Fruit fly (Drosophila melanogaster) whole organism, prepupa: ENCODE results near the gene repo.

ENCODE experiments used
- Blimp-1 ChIP-seq: fragments of 200-800 bp; sonication (Bioruptor generic); optimal IDR thresholded peaks from 3 replicates; lab custom pipeline; 2017; ENCODE audit warnings: missing biosample characterization, missing genetic modification characterization, mild to moderate bottlenecking, moderate library complexity, missing genetic modification reagents
- CG10631 ChIP-seq: fragments of 200-800 bp; sonication (Bioruptor generic); optimal IDR thresholded peaks from 2 replicates; lab custom pipeline; 2016; ENCODE audit warnings: missing biosample characterization, missing genetic modification characterization
- CG10669 ChIP-seq: fragments of 200-800 bp; sonication (Bioruptor generic); optimal IDR thresholded peaks from 3 replicates; lab custom pipeline; 2018; ENCODE audit warnings: missing biosample characterization, mild to moderate bottlenecking, missing genetic modification characterization, moderate library complexity
- CG11294 ChIP-seq: fragments of 200-800 bp; sonication (Bioruptor generic); IDR thresholded peaks from 2 replicates; pipeline ENCODE4 v1.3.6; 2022; ENCODE audit warnings: missing biosample characterization, missing genetic modification characterization
- CG11762 ChIP-seq: fragments of 200-800 bp; sonication (Bioruptor generic); optimal IDR thresholded peaks from 3 replicates; lab custom pipeline; 2016; ENCODE audit warnings: missing biosample characterization, missing genetic modification characterization; ENCODE audit not compliant: insufficient read depth
- CG11902 ChIP-seq: fragments of 200-800 bp; sonication (Bioruptor generic); optimal IDR thresholded peaks from 3 replicates; lab custom pipeline; 2016; ENCODE audit warnings: missing biosample characterization, missing genetic modification characterization
- CG15336 ChIP-seq: fragments of 200-800 bp; sonication (Bioruptor generic); IDR thresholded peaks from 2 replicates; pipeline ENCODE4 v1.3.6; 2022; ENCODE audit warnings: missing biosample characterization, missing genetic modification characterization
- CG1621 ChIP-seq: fragments of 200-800 bp; sonication (Bioruptor generic); optimal IDR thresholded peaks from 3 replicates; lab custom pipeline; 2018; ENCODE audit warnings: missing biosample characterization, mild to moderate bottlenecking, missing genetic modification characterization
- CG16779 ChIP-seq: fragments of 200-800 bp; sonication (Bioruptor generic); optimal IDR thresholded peaks from 3 replicates; lab custom pipeline; 2017; ENCODE audit warnings: missing biosample characterization, mild to moderate bottlenecking, missing genetic modification characterization
- CG3032 ChIP-seq: fragments of 200-800 bp; optimal IDR thresholded peaks from 2 replicates; lab custom pipeline; 2019; ENCODE audit warnings: missing biosample characterization, mild to moderate bottlenecking, missing genetic modification characterization, moderate library complexity
- CG31627 ChIP-seq: fragments of 200-800 bp; sonication (Bioruptor generic); optimal IDR thresholded peaks from 3 replicates; lab custom pipeline; 2016; ENCODE audit warnings: missing biosample characterization, missing genetic modification characterization
- CG32006 ChIP-seq: fragments of 200-800 bp; sonication (Bioruptor generic); optimal IDR thresholded peaks from 3 replicates; lab custom pipeline; 2017; ENCODE audit warnings: missing biosample characterization, mild to moderate bottlenecking, missing genetic modification characterization
- CG3919 ChIP-seq: fragments of 200-800 bp; sonication (Bioruptor generic); optimal IDR thresholded peaks from 3 replicates; lab custom pipeline; 2016; ENCODE audit warnings: missing biosample characterization, missing genetic modification characterization
- CG4318 ChIP-seq: fragments of 200-800 bp; sonication (Bioruptor generic); optimal IDR thresholded peaks from 3 replicates; lab custom pipeline; 2017; ENCODE audit warnings: missing biosample characterization, mild to moderate bottlenecking, missing genetic modification characterization
- CG6163 ChIP-seq: fragments of 200-800 bp; sonication (Bioruptor generic); IDR thresholded peaks from 3 replicates; pipeline ENCODE4 v1.3.6; 2022; ENCODE audit warnings: missing biosample characterization, missing genetic modification characterization
- CG6792 ChIP-seq: fragments of 200-800 bp; sonication (Bioruptor generic); optimal IDR thresholded peaks from 3 replicates; lab custom pipeline; 2016; ENCODE audit warnings: missing biosample characterization, missing genetic modification characterization
- CG6808 ChIP-seq: fragments of 200-800 bp; sonication (Bioruptor generic); optimal IDR thresholded peaks from 3 replicates; lab custom pipeline; 2017; ENCODE audit warnings: missing biosample characterization, missing genetic modification characterization, mild to moderate bottlenecking, moderate library complexity, missing genetic modification reagents
- CG6854 ChIP-seq: fragments of 200-800 bp; sonication (Bioruptor generic); optimal IDR thresholded peaks from 2 replicates; lab custom pipeline; 2017; ENCODE audit warnings: missing biosample characterization, mild to moderate bottlenecking, missing genetic modification characterization
- CG7368 ChIP-seq: fragments of 200-800 bp; sonication (Bioruptor generic); optimal IDR thresholded peaks from 3 replicates; lab custom pipeline; 2016; ENCODE audit warnings: missing biosample characterization, missing genetic modification characterization
- CG8119 ChIP-seq: fragments of 200-800 bp; sonication (Bioruptor generic); IDR thresholded peaks from 3 replicates; pipeline ENCODE4 v1.3.6; 2022; ENCODE audit warnings: missing biosample characterization, missing genetic modification characterization
- CG8319 ChIP-seq: fragments of 200-800 bp; sonication (Bioruptor generic); optimal IDR thresholded peaks from 3 replicates; lab custom pipeline; 2016; ENCODE audit warnings: missing biosample characterization, missing genetic modification characterization
- CG8632 ChIP-seq: fragments of 200-800 bp; sonication (Bioruptor generic); optimal IDR thresholded peaks from 3 replicates; lab custom pipeline; 2016; ENCODE audit warnings: missing biosample characterization, missing genetic modification characterization
- Eip75B ChIP-seq: fragments of 200-800 bp; sonication (Bioruptor generic); optimal IDR thresholded peaks from 3 replicates; lab custom pipeline; 2016; ENCODE audit warnings: missing biosample characterization, missing genetic modification characterization
- Eip93F ChIP-seq: fragments of 200-800 bp; sonication (Bioruptor generic); optimal IDR thresholded peaks from 2 replicates; lab custom pipeline; 2016; ENCODE audit warnings: missing biosample characterization, mild to moderate bottlenecking, missing genetic modification characterization
- Ets21C ChIP-seq: fragments of 200-800 bp; sonication (Bioruptor generic); optimal IDR thresholded peaks from 3 replicates; lab custom pipeline; 2016; ENCODE audit warnings: missing biosample characterization, missing genetic modification characterization
- Ets96B ChIP-seq: fragments of 200-800 bp; optimal IDR thresholded peaks from 2 replicates; lab custom pipeline; 2019; ENCODE audit warnings: missing biosample characterization, mild to moderate bottlenecking, missing genetic modification characterization, moderate library complexity
- Gug ChIP-seq: fragments of 200-800 bp; sonication (Bioruptor generic); IDR thresholded peaks from 2 replicates; pipeline ENCODE4 v1.3.6; 2022; ENCODE audit warnings: missing biosample characterization, missing genetic modification characterization
- Hr39 ChIP-seq: fragments of 200-800 bp; sonication (Bioruptor generic); optimal IDR thresholded peaks from 2 replicates; lab custom pipeline; 2016; ENCODE audit warnings: missing biosample characterization, missing genetic modification characterization
- Hr4 ChIP-seq: fragments of 200-800 bp; sonication (Bioruptor generic); optimal IDR thresholded peaks from 3 replicates; lab custom pipeline; 2016; ENCODE audit warnings: missing biosample characterization, missing genetic modification characterization
- Met ChIP-seq: fragments of 200-800 bp; sonication (Bioruptor generic); optimal IDR thresholded peaks from 3 replicates; lab custom pipeline; 2016; ENCODE audit warnings: missing biosample characterization, missing genetic modification characterization
- OdsH ChIP-seq: fragments of 200-800 bp; sonication (Bioruptor generic); optimal IDR thresholded peaks from 3 replicates; lab custom pipeline; 2016; ENCODE audit warnings: missing biosample characterization, missing genetic modification characterization
- Smox ChIP-seq: fragments of 200-800 bp; sonication (Bioruptor generic); optimal IDR thresholded peaks from 3 replicates; lab custom pipeline; 2016; ENCODE audit warnings: missing biosample characterization, missing genetic modification characterization
- achi ChIP-seq: fragments of 200-800 bp; sonication (Bioruptor generic); optimal IDR thresholded peaks from 3 replicates; lab custom pipeline; 2016; ENCODE audit warnings: missing biosample characterization, missing genetic modification characterization
- acj6 ChIP-seq: fragments of 200-800 bp; sonication (Bioruptor generic); optimal IDR thresholded peaks from 3 replicates; lab custom pipeline; 2016; ENCODE audit warnings: missing biosample characterization, missing genetic modification characterization
- cyc ChIP-seq: fragments of 200-800 bp; sonication (Bioruptor generic); optimal IDR thresholded peaks from 3 replicates; lab custom pipeline; 2016; ENCODE audit warnings: missing biosample characterization, missing genetic modification characterization
- dac ChIP-seq: fragments of 200-800 bp; sonication (Bioruptor generic); optimal IDR thresholded peaks from 2 replicates; lab custom pipeline; 2017; ENCODE audit warnings: missing biosample characterization, mild to moderate bottlenecking, missing genetic modification characterization
- dsx ChIP-seq: fragments of 200-800 bp; optimal IDR thresholded peaks from 3 replicates; lab custom pipeline; 2019; ENCODE audit warnings: missing biosample characterization, mild to moderate bottlenecking, missing genetic modification characterization, moderate library complexity; ENCODE audit not compliant: poor library complexity, severe bottlenecking
- eg ChIP-seq: fragments of 200-800 bp; sonication (Bioruptor generic); IDR thresholded peaks from 3 replicates; pipeline ENCODE4 v1.3.6; 2022; ENCODE audit warnings: missing biosample characterization, missing genetic modification characterization
- esn ChIP-seq: fragments of 200-800 bp; sonication (Bioruptor generic); optimal IDR thresholded peaks from 2 replicates; lab custom pipeline; 2016; ENCODE audit warnings: missing biosample characterization, mild to moderate bottlenecking, missing genetic modification characterization, moderate library complexity
- fd85E ChIP-seq: fragments of 200-800 bp; sonication (Bioruptor generic); optimal IDR thresholded peaks from 3 replicates; lab custom pipeline; 2016; ENCODE audit warnings: missing biosample characterization, missing genetic modification characterization
- fkh ChIP-seq: fragments of 200-800 bp; sonication (Bioruptor generic); optimal IDR thresholded peaks from 3 replicates; lab custom pipeline; 2017; ENCODE audit warnings: missing biosample characterization, mild to moderate bottlenecking, missing genetic modification characterization, moderate library complexity
- lz ChIP-seq: fragments of 200-800 bp; sonication (Bioruptor generic); optimal IDR thresholded peaks from 3 replicates; lab custom pipeline; 2016; ENCODE audit warnings: missing biosample characterization, missing genetic modification characterization
- net ChIP-seq: fragments of 200-800 bp; sonication (Bioruptor generic); optimal IDR thresholded peaks from 3 replicates; lab custom pipeline; 2016; ENCODE audit warnings: missing biosample characterization, missing genetic modification characterization
- salr ChIP-seq, 2 experiments: fragments of 200-800 bp; sonication (Bioruptor generic); optimal IDR thresholded peaks; 3 replicates each; lab custom pipeline; 2016 to 2018; ENCODE audit warnings: missing biosample characterization in 2 of 2, missing genetic modification characterization in 2 of 2, mild to moderate bottlenecking in 1 of 2
- spab ChIP-seq: fragments of 200-800 bp; sonication (Bioruptor generic); optimal IDR thresholded peaks from 2 replicates; lab custom pipeline; 2017; ENCODE audit warnings: missing biosample characterization, mild to moderate bottlenecking, missing genetic modification characterization, missing genetic modification reagents
- ss ChIP-seq, 2 experiments: fragments of 200-800 bp; sonication (Bioruptor generic); optimal IDR thresholded peaks; 2 replicates in 1 of 2; 3 replicates in 1 of 2; lab custom pipeline; 2017 to 2018; ENCODE audit warnings: mild to moderate bottlenecking in 2 of 2, missing biosample characterization in 2 of 2, missing genetic modification characterization in 2 of 2, moderate library complexity in 1 of 2
- svp ChIP-seq: fragments of 200-800 bp; sonication (Bioruptor generic); peaks from one replicate; lab custom pipeline; 2016; ENCODE audit warnings: missing biosample characterization, missing genetic modification characterization
- topi ChIP-seq: fragments of 200-800 bp; sonication (Bioruptor generic); optimal IDR thresholded peaks from 3 replicates; lab custom pipeline; 2016; ENCODE audit warnings: missing biosample characterization, missing genetic modification characterization
- vri ChIP-seq: fragments of 200-800 bp; sonication (Bioruptor generic); optimal IDR thresholded peaks from 3 replicates; lab custom pipeline; 2016; ENCODE audit warnings: missing biosample characterization, mild to moderate bottlenecking, missing genetic modification characterization

The repo gene

dm6 chr3R:18235879-18236278, at the start of gene repo:
Gene repo (plus strand): TSS chr3R:18236192.
- TF ChIP-seq CG31627 (GFP tag; lab: Kevin White, UChicago) (no peak), CG6163 (GFP tag; lab: Robert Waterston, UW) (0 out of 3 replicates have a peak, but pooled peaks have one; percentile 7)

- TF ChIP-seq Ets96B (tag; lab: Kevin White, UChicago) (peak; percentile 80), achi (GFP tag; lab: Kevin White, UChicago) (peak; percentile 88), dac (peak; percentile 57), CG11762 (peak; percentile 75), topi (GFP tag; lab: Kevin White, UChicago) (peak; percentile 77), CG10631 (peak; percentile 90), svp (no peak), CG7368 (GFP tag; lab: Kevin White, UChicago) (peak; percentile 80), CG8319 (GFP tag; lab: Kevin White, UChicago) (peak; percentile 75), dsx (GFP tag; lab: Kevin White, UChicago) (peak; percentile 59), Met (GFP tag; lab: Kevin White, UChicago) (peak; percentile 82), Hr39 (GFP tag; lab: Kevin White, UChicago) (peak; percentile 78), cyc (peak; percentile 80), CG11294 (GFP tag; lab: Robert Waterston, UW) (peak; percentile 72; the same call in 1 of the 2 replicates), spab (no peak), CG3032 (tag; lab: Kevin White, UChicago) (peak; percentile 84), esn (GFP tag; lab: Kevin White, UChicago) (peak; percentile 80), net (GFP tag; lab: Kevin White, UChicago) (peak; percentile 76), Gug (GFP tag; lab: Robert Waterston, UW) (peak; percentile 79), lz (GFP tag; lab: Kevin White, UChicago) (peak; percentile 72), Ets21C (GFP tag; lab: Kevin White, UChicago) (peak; percentile 65), CG15336 (peak; percentile 82), fkh (GFP tag; lab: Kevin White, UChicago) (no peak), CG6792 (GFP tag; lab: Kevin White, UChicago) (peak; percentile 64), CG4318 (peak; percentile 88), acj6 (peak; percentile 93), CG6163 (GFP tag; lab: Robert Waterston, UW) (peak; percentile 77), Hr4 (GFP tag; lab: Kevin White, UChicago) (peak; percentile 79), eg (GFP tag; lab: Robert Waterston, UW) (peak; percentile 85), Eip93F (GFP tag; lab: Kevin White, UChicago) (no peak), Smox (GFP tag; lab: Kevin White, UChicago) (no peak), Eip75B (GFP tag; lab: Kevin White, UChicago) (no peak), CG11902 (peak; percentile 82), Blimp-1 (GFP tag; lab: Kevin White, UChicago) (peak; percentile 77), CG10669 (GFP tag; lab: Kevin White, UChicago) (peak; percentile 78), salr (GFP tag; optimal IDR thresholded peaks at IDR 0.05; lab: Kevin White, UChicago) (peak; percentile 43 to 89), CG16779 (no peak), CG8632 (peak; percentile 82), vri (GFP tag; lab: Kevin White, UChicago) (no peak), CG8119 (GFP tag; lab: Robert Waterston, UW) (peak; percentile 72; the same call in 2 of the 3 replicates), CG3919 (GFP tag; lab: Kevin White, UChicago) (peak; percentile 88), CG1621 (tag; lab: Kevin White, UChicago) (peak; percentile 54), OdsH (GFP tag; lab: Kevin White, UChicago) (peak; percentile 92), CG6808 (GFP tag; lab: Kevin White, UChicago) (no peak), ss (GFP tag; optimal IDR thresholded peaks at IDR 0.05; lab: Kevin White, UChicago) (no peak), CG31627 (GFP tag; lab: Kevin White, UChicago) (peak; percentile 83), CG32006 (peak; percentile 92), fd85E (GFP tag; lab: Kevin White, UChicago) (peak; percentile 54), CG6854 (GFP tag; lab: Kevin White, UChicago) (peak; percentile 37)
These were observed 47.3 kb upstream of the repo start, which contains the start of the genes CG12321 and MED17 for dm6 chr3R:18188702-18189125. Gene CG12321 (minus strand): TSS chr3R:18188707. Gene MED17 (plus strand): TSS chr3R:18189072.
